Worm (Caenorhabditis elegans): Measurements from ENCODE around the gene art-1.

Gene art-1

ce11 chrII:6972185-6972737 is at the start of gene art-1:
Gene art-1, minus strand, starts transcription at chrII:6972235.
- TF ChIP-seq snpc-4 (GFP tag; optimal IDR thresholded peaks at IDR 0.05) (no peak), snpc-4 (tag; optimal IDR thresholded peaks at IDR 0.05) (peak in 1 of 4 experiments; percentile 35), madf-8 (GFP tag; conservative IDR thresholded peaks at IDR 0.05) (no peak), nfyb-1 (GFP tag; IDR thresholded peaks at IDR 0.05) (peak; percentile 51; the same call in 1 of the 2 replicates), ama-1 (optimal IDR thresholded peaks at IDR 0.05) (no peak), ama-1 (GFP tag; optimal IDR thresholded peaks at IDR 0.05) (peak in 1 of 2 experiments; percentile 67), F49E8.2 (tag; optimal IDR thresholded peaks at IDR 0.05; ENCODE audit: insufficient read depth) (peak; percentile 35), hlh-26 (GFP tag; conservative IDR thresholded peaks at IDR 0.05) (no peak), lin-26 (GFP tag; IDR thresholded peaks at IDR 0.05) (0 out of 2 replicates have a peak, but pooled peaks have one; percentile 11), nhr-80 (tag; optimal IDR thresholded peaks at IDR 0.05) (peak; percentile 31)

ce11 chrII:7012592-7012991 is 40.6 kb upstream of the art-1 start, which contains the start of gene sqv-7:
Gene sqv-7, minus strand, starts transcription at chrII:7012692.
- TF ChIP-seq F23B12.7 (tag; optimal IDR thresholded peaks at IDR 0.05; ENCODE audit: insufficient read depth) = no peak
- TF ChIP-seq athp-1 (tag; optimal IDR thresholded peaks at IDR 0.05) = no peak
- no peak for TF ChIP-seq mxl-1 (tag; optimal IDR thresholded peaks at IDR 0.05)
- no peak for TF ChIP-seq attf-5 (GFP tag; optimal IDR thresholded peaks at IDR 0.05)
- TF ChIP-seq efl-1 (GFP tag; optimal IDR thresholded peaks at IDR 0.05) = no peak
- no peak for TF ChIP-seq repo-1 (tag; optimal IDR thresholded peaks at IDR 0.05)
- no peak for TF ChIP-seq K11D2.4 (GFP tag; IDR thresholded peaks at IDR 0.05)
- TF ChIP-seq ets-4 (GFP tag; optimal IDR thresholded peaks at IDR 0.05) = no peak
- TF ChIP-seq ekl-4 (GFP tag; IDR thresholded peaks at IDR 0.05) = no peak
- no peak for TF ChIP-seq sptf-2 (GFP tag; optimal IDR thresholded peaks at IDR 0.05)
- TF ChIP-seq atf-7 (tag; optimal IDR thresholded peaks at IDR 0.05) = no peak
- no peak for TF ChIP-seq nhr-27 (tag; optimal IDR thresholded peaks at IDR 0.05)
- no peak for TF ChIP-seq dpl-1 (GFP tag; optimal IDR thresholded peaks at IDR 0.05)
- TF ChIP-seq cebp-2 (GFP tag; IDR thresholded peaks at IDR 0.05) = no peak
- TF ChIP-seq F49E8.2 (tag; optimal IDR thresholded peaks at IDR 0.05; ENCODE audit: insufficient read depth) = no peak
- TF ChIP-seq T26A5.8 (tag; optimal IDR thresholded peaks at IDR 0.05) = no peak

- TF ChIP-seq sptf-2 (GFP tag; optimal IDR thresholded peaks at IDR 0.05) (peak; percentile 36), C06A6.2 (GFP tag; conservative IDR thresholded peaks at IDR 0.05) (no peak), nhr-80 (tag; optimal IDR thresholded peaks at IDR 0.05) (no peak), Y95B8A.8 (GFP tag; IDR thresholded peaks at IDR 0.05) (no peak), nhr-179 (tag; optimal IDR thresholded peaks at IDR 0.05) (no peak), B0261.1 (tag; optimal IDR thresholded peaks at IDR 0.05) (peak; percentile 79), tbp1 (GFP tag; optimal IDR thresholded peaks at IDR 0.05) (peak; percentile 89), T26A5.8 (tag; optimal IDR thresholded peaks at IDR 0.05) (no peak), him-1 (tag; optimal IDR thresholded peaks at IDR 0.05) (peak; percentile 72), cebp-1 (GFP tag; IDR thresholded peaks at IDR 0.05) (no peak), cebp-1 (tag; optimal IDR thresholded peaks at IDR 0.05) (peak; percentile 35), C17E4.6 (GFP tag; IDR thresholded peaks at IDR 0.05) (no peak), aptf-3 (GFP tag; IDR thresholded peaks at IDR 0.05) (no peak), gei-17 (GFP tag; optimal IDR thresholded peaks at IDR 0.05) (no peak), hlh-26 (GFP tag; conservative IDR thresholded peaks at IDR 0.05) (no peak), nhr-90 (tag; optimal IDR thresholded peaks at IDR 0.05) (peak; percentile 47), zim-3 (tag; optimal IDR thresholded peaks at IDR 0.05) (no peak), chd-7 (tag; optimal IDR thresholded peaks at IDR 0.05) (no peak), ets-4 (GFP tag; optimal IDR thresholded peaks at IDR 0.05) (no peak), T07F8.4 (tag; optimal IDR thresholded peaks at IDR 0.05) (no peak), ztf-18 (tag; optimal IDR thresholded peaks at IDR 0.05) (peak; percentile 51), dpff-1 (tag; optimal IDR thresholded peaks at IDR 0.05) (no peak), unc-62 (GFP tag; optimal IDR thresholded peaks at IDR 0.05) (no peak), nfyb-1 (GFP tag; IDR thresholded peaks at IDR 0.05) (0 out of 2 replicates have a peak, but pooled peaks have one; percentile 41), ztf-6 (GFP tag; IDR thresholded peaks at IDR 0.05) (0 out of 2 replicates have a peak, but pooled peaks have one; percentile 4), ztf-28 (GFP tag; IDR thresholded peaks at IDR 0.05) (no peak), attf-6 (GFP tag; IDR thresholded peaks at IDR 0.05) (no peak)
Observed at ce11 chrII:7002956-7003357, 30.9 kb upstream of the art-1 start.

Measured in whole organism, young adult.